Worm (Caenorhabditis elegans) whole organism, L2 larva: ENCODE data around the gene T25B6.3.

Experiments
- R02D3.7 ChIP-seq: fragments of 150-350 bp; optimal IDR thresholded peaks from 2 replicates; lab custom pipeline; 2014; ENCODE audit warnings: missing biosample characterization, missing genetic modification characterization
- alr-1 ChIP-seq: fragments of 150-350 bp; optimal IDR thresholded peaks from 2 replicates; lab custom pipeline; 2014; ENCODE audit warnings: missing biosample characterization, missing genetic modification characterization
- ama-1 ChIP-seq: fragments of 150-350 bp; optimal IDR thresholded peaks from 2 replicates; lab custom pipeline; 2018; ENCODE audit warnings: inconsistent platforms
- elt-1 ChIP-seq: fragments of 150-350 bp; optimal IDR thresholded peaks from 2 replicates; lab custom pipeline; 2014; ENCODE audit warnings: missing biosample characterization, missing genetic modification characterization
- elt-3 ChIP-seq: sonication (generic microtip); optimal IDR thresholded peaks from 2 replicates; lab custom pipeline; 2017; ENCODE audit warnings: missing biosample characterization, missing genetic modification characterization
- nhr-10 ChIP-seq: sonication (generic microtip); optimal IDR thresholded peaks from 2 replicates; lab custom pipeline; 2017; ENCODE audit warnings: missing biosample characterization, missing genetic modification characterization
- nhr-11 ChIP-seq: fragments of 150-350 bp; optimal IDR thresholded peaks from 2 replicates; lab custom pipeline; 2014; ENCODE audit warnings: missing biosample characterization, missing genetic modification characterization
- nhr-237 ChIP-seq: fragments of 150-350 bp; optimal IDR thresholded peaks from 2 replicates; lab custom pipeline; 2014; ENCODE audit warnings: missing biosample characterization, missing genetic modification characterization
- nhr-77 ChIP-seq: fragments of 150-350 bp; optimal IDR thresholded peaks from 2 replicates; lab custom pipeline; 2014; ENCODE audit warnings: missing biosample characterization, missing genetic modification characterization
- skn-1 ChIP-seq: sonication (generic microtip); optimal IDR thresholded peaks from 2 replicates; lab custom pipeline; 2017; ENCODE audit warnings: missing biosample characterization, missing genetic modification characterization
- unc-62 ChIP-seq: fragments of 150-350 bp; optimal IDR thresholded peaks from 2 replicates; lab custom pipeline; 2014; ENCODE audit warnings: missing biosample characterization, missing genetic modification reagents, missing genetic modification characterization
- zag-1 ChIP-seq: fragments of 150-350 bp; optimal IDR thresholded peaks from 2 replicates; lab custom pipeline; 2014; ENCODE audit warnings: missing biosample characterization, missing genetic modification characterization
- ztf-11 ChIP-seq: sonication (generic microtip); optimal IDR thresholded peaks from 2 replicates; lab custom pipeline; 2017; ENCODE audit warnings: missing biosample characterization, missing genetic modification characterization

DNA sequence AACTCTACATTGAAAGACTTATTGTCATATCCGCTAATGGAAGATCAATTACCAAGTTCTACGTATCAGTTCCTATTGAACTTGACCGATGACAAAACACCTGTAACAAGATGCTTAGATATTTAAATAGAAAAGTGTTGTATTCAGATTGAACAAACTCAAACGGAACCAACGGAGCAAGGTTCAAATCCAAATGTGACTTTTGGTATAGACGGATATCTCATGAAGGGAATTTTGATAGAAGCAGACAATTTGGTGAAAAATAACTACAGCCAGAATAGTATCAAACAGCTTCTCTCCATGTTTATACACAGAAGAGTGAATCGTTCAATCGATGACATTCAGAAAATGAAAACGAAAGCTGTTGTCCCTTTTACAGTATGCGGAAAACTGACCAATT, 36.0 kb downstream of the T25B6.3 start:
- TF ChIP-seq ama-1, result no peak
- no peak for TF ChIP-seq skn-1 (tag; lab: Kevin White, UChicago)
- TF ChIP-seq R02D3.7, result no peak
- no peak for TF ChIP-seq ztf-11 (tag; lab: Kevin White, UChicago)
- TF ChIP-seq nhr-77 (tag; lab: Kevin White, UChicago), result no peak
- TF ChIP-seq elt-3 (tag; lab: Kevin White, UChicago), result no peak
- no peak for TF ChIP-seq nhr-10 (tag; lab: Kevin White, UChicago)
- TF ChIP-seq nhr-11, result no peak
- no peak for TF ChIP-seq nhr-237 (tag; lab: Kevin White, UChicago)
- TF ChIP-seq zag-1, result no peak
- TF ChIP-seq alr-1 (tag; lab: Kevin White, UChicago), result no peak
- TF ChIP-seq unc-62 (GFP tag; lab: Kevin White, UChicago), result no peak
- no peak for TF ChIP-seq elt-1
